Worm (Caenorhabditis elegans) whole organism, midembryonic: ENCODE results near the gene fln-1.

ENCODE experiments used
- T22C8.4 ChIP-seq: fragments of 200-800 bp; sonication (Bioruptor generic); IDR thresholded peaks from 2 replicates; pipeline ENCODE4 v1.3.6; 2022; ENCODE audit warnings: missing genetic modification characterization, missing compliant biosample characterization
- cog-1 ChIP-seq: sonication (generic microtip); optimal IDR thresholded peaks from 2 replicates; lab custom pipeline; 2016; ENCODE audit warnings: missing genetic modification characterization, missing compliant biosample characterization
- flt-1 ChIP-seq: fragments of 200-800 bp; sonication (Bioruptor generic); IDR thresholded peaks from 2 replicates; pipeline ENCODE4 v1.3.6; 2022; ENCODE audit warnings: missing genetic modification characterization, missing compliant biosample characterization
- klf-2 ChIP-seq: fragments of 200-800 bp; sonication (Bioruptor generic); conservative IDR thresholded peaks from 2 replicates; pipeline ENCODE4 v1.3.6; 2022; ENCODE audit warnings: missing genetic modification reagents, missing genetic modification characterization, missing compliant biosample characterization
- med-1 ChIP-seq: sonication (generic microtip); optimal IDR thresholded peaks from 2 replicates; lab custom pipeline; 2017; ENCODE audit warnings: missing genetic modification characterization, mild to moderate bottlenecking, missing compliant biosample characterization, antibody characterized with exemption, missing genetic modification reagents; ENCODE audit not compliant: insufficient read depth
- ref-1 ChIP-seq: fragments of 200-800 bp; sonication (Bioruptor generic); conservative IDR thresholded peaks from 2 replicates; pipeline ENCODE4 v1.3.6; 2022; ENCODE audit warnings: missing genetic modification reagents, missing genetic modification characterization, missing compliant biosample characterization
- tab-1 ChIP-seq: fragments of 200-800 bp; sonication (Bioruptor generic); IDR thresholded peaks from 2 replicates; pipeline ENCODE4 v1.3.6; 2022; ENCODE audit warnings: missing genetic modification characterization, missing compliant biosample characterization
- ztf-23 ChIP-seq: fragments of 200-800 bp; sonication (Bioruptor generic); IDR thresholded peaks from 2 replicates; pipeline ENCODE4 v1.3.6; 2022; ENCODE audit warnings: missing genetic modification reagents, missing genetic modification characterization, missing compliant biosample characterization
- ztf-29 ChIP-seq: fragments of 200-800 bp; sonication (Bioruptor generic); IDR thresholded peaks from 2 replicates; pipeline ENCODE4 v1.3.6; 2022; ENCODE audit warnings: missing genetic modification reagents, missing genetic modification characterization, missing compliant biosample characterization

- no peak for TF ChIP-seq cog-1 (tag; lab: Kevin White, UChicago)
- no peak for TF ChIP-seq flt-1
- TF ChIP-seq med-1 (GFP tag; lab: Kevin White, UChicago), result no peak
- TF ChIP-seq T22C8.4 (GFP tag; lab: Robert Waterston, UW), result no peak
- TF ChIP-seq klf-2 (GFP tag; lab: Robert Waterston, UW), result no peak
- no peak for TF ChIP-seq ref-1 (GFP tag; lab: Robert Waterston, UW)
- TF ChIP-seq tab-1 (GFP tag; lab: Robert Waterston, UW), result no peak
- TF ChIP-seq ztf-23 (GFP tag; lab: Robert Waterston, UW), result no peak
- no peak for TF ChIP-seq ztf-29 (GFP tag; lab: Robert Waterston, UW)
Observed at ce11 chrIV:320380-320779, 55.4 kb downstream of the fln-1 start, which contains the start of gene dsc-4.
